Worm (Caenorhabditis elegans): ENCODE measurements around the gene ttr-39.

DNA sequence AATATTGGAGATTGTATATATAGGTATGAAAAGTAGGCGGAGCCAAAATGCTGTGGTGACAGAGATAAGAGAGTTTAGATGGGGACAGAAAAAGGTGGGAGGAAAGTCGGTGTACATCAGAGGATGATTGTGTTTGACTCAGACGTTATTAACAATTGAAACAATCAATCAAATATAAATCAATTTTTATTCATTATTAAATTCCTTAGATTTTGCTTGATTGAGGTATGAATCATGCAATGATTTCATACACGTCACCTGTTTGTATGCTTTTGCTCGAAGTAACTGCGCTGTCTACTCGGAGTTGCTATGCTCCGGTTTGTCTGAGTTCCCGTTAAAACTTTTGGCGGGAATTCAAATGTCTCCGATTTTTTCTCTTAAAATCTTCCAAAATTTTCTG lies 25.5 kb upstream of the ttr-39 start, which contains the start of gene C04G2.10:
- TF ChIP-seq tbx-11 (GFP tag; IDR thresholded peaks at IDR 0.05) (no peak), flt-1 (GFP tag; IDR thresholded peaks at IDR 0.05) (no peak), B0310.2 (tag; optimal IDR thresholded peaks at IDR 0.05) (no peak), ama-1 (optimal IDR thresholded peaks at IDR 0.05) (no peak), sea-1 (GFP tag; conservative IDR thresholded peaks at IDR 0.05) (no peak)

Measured in whole organism, early embryonic.